Fruit fly (Drosophila melanogaster): Measurements from ENCODE around the gene CG14662.

The CG14662 gene

dm6 chr3R:4974514-4975314, 9.3 kb downstream of the CG14662 start (continued):
- TF ChIP-seq Lim3 (GFP tag; IDR thresholded peaks at IDR 0.05) (no peak), Doc3 (GFP tag; IDR thresholded peaks at IDR 0.05; ENCODE audit: partially characterized antibody) (no peak), Dp (GFP tag; optimal IDR thresholded peaks at IDR 0.05) (no peak), CG9609 (GFP tag; optimal IDR thresholded peaks at IDR 0.05) (no peak), Hr78 (GFP tag; optimal IDR thresholded peaks at IDR 0.05) (no peak), bsh (GFP tag; optimal IDR thresholded peaks at IDR 0.05) (no peak), CHES-1-like (GFP tag; optimal IDR thresholded peaks at IDR 0.05) (no peak), schlank (tag; optimal IDR thresholded peaks at IDR 0.05) (no peak), CG10543 (GFP tag; optimal IDR thresholded peaks at IDR 0.05) (no peak), CG10654 (GFP tag; optimal IDR thresholded peaks at IDR 0.05) (no peak), Atf6 (GFP tag; IDR thresholded peaks at IDR 0.05) (no peak), Ada2b (GFP tag; IDR thresholded peaks at IDR 0.05) (no peak), CG16779 (GFP tag; IDR thresholded peaks at IDR 0.05) (no peak), CG9797 (GFP tag; optimal IDR thresholded peaks at IDR 0.05) (no peak), CG32767 (GFP tag; IDR thresholded peaks at IDR 0.05) (0 out of 2 replicates have a peak, but pooled peaks have one; percentile 22), Xrp1 (GFP tag; IDR thresholded peaks at IDR 0.05) (no peak), Eip74EF (GFP tag; optimal IDR thresholded peaks at IDR 0.05) (no peak), BtbVII (GFP tag; optimal IDR thresholded peaks at IDR 0.05) (no peak), hkb (optimal IDR thresholded peaks at IDR 0.05) (peak; percentile 14), hkb (GFP tag; IDR thresholded peaks at IDR 0.05) (no peak), Dref (GFP tag; IDR thresholded peaks at IDR 0.05) (no peak), esg (GFP tag; conservative IDR thresholded peaks at IDR 0.05) (no peak), Med (GFP tag) (peak; percentile 60), MBD-R2 (GFP tag; IDR thresholded peaks at IDR 0.05) (no peak), lola (GFP tag; optimal IDR thresholded peaks at IDR 0.05) (peak in 1 of 3 experiments; percentile 49), unpg (GFP tag; optimal IDR thresholded peaks at IDR 0.05) (no peak), mld (GFP tag; IDR thresholded peaks at IDR 0.05; ENCODE audit: partially characterized antibody) (no peak), lab (GFP tag; optimal IDR thresholded peaks at IDR 0.05) (no peak), ranshi (GFP tag; IDR thresholded peaks at IDR 0.05) (no peak; the same call in 1 of the 2 replicates), nmo (GFP tag; optimal IDR thresholded peaks at IDR 0.05) (peak; percentile 42), CG30020 (tag; optimal IDR thresholded peaks at IDR 0.05) (no peak), B-H2 (GFP tag; optimal IDR thresholded peaks at IDR 0.05) (no peak), cas (GFP tag; IDR thresholded peaks at IDR 0.05) (no peak), CG12104 (GFP tag; optimal IDR thresholded peaks at IDR 0.05) (peak; percentile 24), toy (GFP tag; IDR thresholded peaks at IDR 0.05) (no peak), CG6654 (GFP tag; optimal IDR thresholded peaks at IDR 0.05) (no peak), Fer2 (tag; optimal IDR thresholded peaks at IDR 0.05) (no peak), gcm (GFP tag; optimal IDR thresholded peaks at IDR 0.05) (no peak), CG3847 (GFP tag; IDR thresholded peaks at IDR 0.05) (no peak), HHEX (GFP tag; optimal IDR thresholded peaks at IDR 0.05) (no peak), CG6683 (GFP tag; optimal IDR thresholded peaks at IDR 0.05) (no peak), CG4707 (GFP tag; optimal IDR thresholded peaks at IDR 0.05) (peak; percentile 13), croc (GFP tag; conservative IDR thresholded peaks at IDR 0.05) (no peak), CG34422 (GFP tag; IDR thresholded peaks at IDR 0.05) (no peak), Lpt (GFP tag; optimal IDR thresholded peaks at IDR 0.05) (no peak), pnt (GFP tag; optimal IDR thresholded peaks at IDR 0.05) (no peak), CG9727 (GFP tag; optimal IDR thresholded peaks at IDR 0.05) (peak; percentile 56), stwl (tag; optimal IDR thresholded peaks at IDR 0.05) (no peak)
